Fruit fly (Drosophila melanogaster): ENCODE data around the gene AP-2sigma.

Gene AP-2sigma

dm6 chr3R:21263177-21263576, 6.7 kb downstream of the AP-2sigma start (continued):
- TF ChIP-seq sug (tag; optimal IDR thresholded peaks at IDR 0.05) (no peak), Side (GFP tag; optimal IDR thresholded peaks at IDR 0.05) (no peak), CG13775 (GFP tag; optimal IDR thresholded peaks at IDR 0.05) (peak; percentile 40), HLH54F (GFP tag; optimal IDR thresholded peaks at IDR 0.05) (no peak), B-H2 (GFP tag; optimal IDR thresholded peaks at IDR 0.05) (no peak), CG12071 (GFP tag; optimal IDR thresholded peaks at IDR 0.05) (peak; percentile 7), CG12155 (GFP tag; optimal IDR thresholded peaks at IDR 0.05) (no peak), CG3065 (GFP tag; optimal IDR thresholded peaks at IDR 0.05) (no peak), rib (GFP tag; IDR thresholded peaks at IDR 0.05) (no peak), CG6272 (GFP tag; IDR thresholded peaks at IDR 0.05) (no peak), CG10654 (GFP tag; optimal IDR thresholded peaks at IDR 0.05) (no peak), Abd-B (GFP tag; optimal IDR thresholded peaks at IDR 0.05) (no peak), lov (optimal IDR thresholded peaks at IDR 0.05) (no peak), lov (GFP tag; IDR thresholded peaks at IDR 0.05) (peak; percentile 56; the same call in 2 of the 3 replicates), dmrt99B (tag; optimal IDR thresholded peaks at IDR 0.05) (no peak), CG6813 (GFP tag; optimal IDR thresholded peaks at IDR 0.05) (peak; percentile 35), CG13287 (GFP tag; IDR thresholded peaks at IDR 0.05; ENCODE audit: partially characterized antibody) (no peak), CG15269 (tag; optimal IDR thresholded peaks at IDR 0.05) (no peak), HLH4C (GFP tag; IDR thresholded peaks at IDR 0.05; ENCODE audit: partially characterized antibody) (no peak), CG17912 (GFP tag; optimal IDR thresholded peaks at IDR 0.05) (no peak), prd (optimal IDR thresholded peaks at IDR 0.05) (no peak), prd (GFP tag; IDR thresholded peaks at IDR 0.05) (peak; percentile 25; the same call in 1 of the 3 replicates), Sox100B (GFP tag; optimal IDR thresholded peaks at IDR 0.05) (peak; percentile 41), hbn (GFP tag; IDR thresholded peaks at IDR 0.05; ENCODE audit: partially characterized antibody) (no peak), Ada2b (GFP tag; IDR thresholded peaks at IDR 0.05) (peak; percentile 37; the same call in 1 of the 2 replicates), en (GFP tag; optimal IDR thresholded peaks at IDR 0.05) (no peak), Poxn (GFP tag; IDR thresholded peaks at IDR 0.05) (no peak), CG15601 (tag; optimal IDR thresholded peaks at IDR 0.05) (peak; percentile 12), CG6791 (GFP tag; IDR thresholded peaks at IDR 0.05; ENCODE audit: partially characterized antibody) (no peak), CG32772 (GFP tag; IDR thresholded peaks at IDR 0.05) (0 out of 2 replicates have a peak, but pooled peaks have one; percentile 20), ham (GFP tag; IDR thresholded peaks at IDR 0.05) (no peak), ab (GFP tag; optimal IDR thresholded peaks at IDR 0.05) (no peak), CG9727 (GFP tag; optimal IDR thresholded peaks at IDR 0.05) (peak; percentile 44), CG4617 (GFP tag; optimal IDR thresholded peaks at IDR 0.05; ENCODE audit: borderline replicate concordance) (no peak), dm (GFP tag; optimal IDR thresholded peaks at IDR 0.05) (no peak), tx (GFP tag; optimal IDR thresholded peaks at IDR 0.05) (no peak), Antp (GFP tag; optimal IDR thresholded peaks at IDR 0.05) (no peak), CG9215 (GFP tag; IDR thresholded peaks at IDR 0.05) (no peak), CG9876 (GFP tag; optimal IDR thresholded peaks at IDR 0.05) (no peak), HmgD (GFP tag; optimal IDR thresholded peaks at IDR 0.05) (no peak), jumu (GFP tag; optimal IDR thresholded peaks at IDR 0.05) (no peak), luna (GFP tag; optimal IDR thresholded peaks at IDR 0.05) (no peak), BEAF-32 (GFP tag; optimal IDR thresholded peaks at IDR 0.05) (no peak), CG11398 (GFP tag; optimal IDR thresholded peaks at IDR 0.05) (no peak), vvl (GFP tag; IDR thresholded peaks at IDR 0.05) (peak; percentile 47; the same call in 1 of the 2 replicates), oc (tag; optimal IDR thresholded peaks at IDR 0.05) (no peak), Scr (GFP tag; IDR thresholded peaks at IDR 0.05; ENCODE audit: partially characterized antibody) (no peak), CG16779 (GFP tag; IDR thresholded peaks at IDR 0.05) (no peak), CG12659 (GFP tag; optimal IDR thresholded peaks at IDR 0.05) (peak; percentile 33), gro (GFP tag; optimal IDR thresholded peaks at IDR 0.05) (no peak), ttk (GFP tag; IDR thresholded peaks at IDR 0.05) (0 out of 2 replicates have a peak, but pooled peaks have one; percentile 24), CG7928 (GFP tag; optimal IDR thresholded peaks at IDR 0.05) (no peak)
